Worm (Caenorhabditis elegans) whole organism, L3 larva: ENCODE measurements around the gene Y39A1C.1.

ENCODE experiments used
- R02D3.7 ChIP-seq: fragments of 150-350 bp; optimal IDR thresholded peaks from 2 replicates; lab custom pipeline; 2014; ENCODE audit warnings: missing biosample characterization, missing genetic modification characterization
- ZK546.5 ChIP-seq: sonication (generic microtip); optimal IDR thresholded peaks from 2 replicates; lab custom pipeline; 2017; ENCODE audit warnings: missing biosample characterization, missing genetic modification characterization
- aly-2 ChIP-seq: fragments of 150-350 bp; optimal IDR thresholded peaks from 2 replicates; lab custom pipeline; 2014; ENCODE audit warnings: missing biosample characterization, missing genetic modification characterization
- ama-1 ChIP-seq: fragments of 150-350 bp; optimal IDR thresholded peaks from 2 replicates; lab custom pipeline; 2018
- ceh-16 ChIP-seq: sonication (generic microtip); optimal IDR thresholded peaks from 2 replicates; lab custom pipeline; 2017; ENCODE audit warnings: missing biosample characterization, missing genetic modification characterization
- ceh-28 ChIP-seq: fragments of 150-350 bp; optimal IDR thresholded peaks from 2 replicates; lab custom pipeline; 2014; ENCODE audit warnings: missing biosample characterization, missing genetic modification reagents, missing genetic modification characterization
- ceh-82 ChIP-seq: fragments of 150-350 bp; optimal IDR thresholded peaks from 2 replicates; lab custom pipeline; 2014; ENCODE audit warnings: missing biosample characterization, missing genetic modification characterization
- ceh-9 ChIP-seq: sonication (generic microtip); optimal IDR thresholded peaks from 2 replicates; lab custom pipeline; 2018; ENCODE audit warnings: missing biosample characterization, missing genetic modification characterization
- daf-12 ChIP-seq: fragments of 150-350 bp; optimal IDR thresholded peaks from 2 replicates; lab custom pipeline; 2014; ENCODE audit warnings: missing biosample characterization, missing genetic modification reagents, missing genetic modification characterization
- egl-27 ChIP-seq: sonication (generic microtip); optimal IDR thresholded peaks from 4 replicates; lab custom pipeline; 2017; ENCODE audit warnings: missing biosample characterization, missing genetic modification reagents, missing genetic modification characterization
- egl-5 ChIP-seq: fragments of 150-350 bp; optimal IDR thresholded peaks from 2 replicates; lab custom pipeline; 2017; ENCODE audit warnings: missing biosample characterization, missing genetic modification reagents, missing genetic modification characterization, inconsistent platforms
- elt-1 ChIP-seq: fragments of 150-350 bp; optimal IDR thresholded peaks from 2 replicates; lab custom pipeline; 2014; ENCODE audit warnings: missing biosample characterization, missing genetic modification characterization
- elt-2 ChIP-seq: sonication (generic microtip); optimal IDR thresholded peaks from 2 replicates; lab custom pipeline; 2016; ENCODE audit warnings: missing genetic modification reagents, mild to moderate bottlenecking, missing genetic modification characterization, missing compliant biosample characterization
- elt-3 ChIP-seq, 3 experiments: fragments of 150-350 bp in 1 of 3; sonication (generic microtip) in 2 of 3; optimal IDR thresholded peaks; 2 replicates in 2 of 3; 4 replicates in 1 of 3; lab custom pipeline; 2014 to 2017; ENCODE audit warnings: missing biosample characterization in 3 of 3, missing genetic modification characterization in 3 of 3
- eor-1 ChIP-seq, 2 experiments: fragments of 150-350 bp; optimal IDR thresholded peaks; 2 replicates each; lab custom pipeline; 2014 to 2018; ENCODE audit warnings: missing biosample characterization in 2 of 2, missing genetic modification characterization in 2 of 2
- fkh-10 ChIP-seq: sonication (generic microtip); optimal IDR thresholded peaks from 2 replicates; lab custom pipeline; 2017; ENCODE audit warnings: missing biosample characterization, missing genetic modification reagents, missing genetic modification characterization
- fkh-2 ChIP-seq: fragments of 150-350 bp; optimal IDR thresholded peaks from 2 replicates; lab custom pipeline; 2014; ENCODE audit warnings: missing biosample characterization, missing genetic modification reagents, missing genetic modification characterization
- fos-1 ChIP-seq: fragments of 150-350 bp; optimal IDR thresholded peaks from 2 replicates; lab custom pipeline; 2014; ENCODE audit warnings: missing biosample characterization, missing genetic modification characterization
- hmg-11 ChIP-seq: sonication (generic microtip); optimal IDR thresholded peaks from 2 replicates; lab custom pipeline; 2016; ENCODE audit warnings: missing genetic modification characterization, missing compliant biosample characterization
- jun-1 ChIP-seq: fragments of 150-350 bp; optimal IDR thresholded peaks from 2 replicates; lab custom pipeline; 2014; ENCODE audit warnings: missing biosample characterization, missing genetic modification reagents, missing genetic modification characterization
- lin-15B ChIP-seq: fragments of 150-350 bp; optimal IDR thresholded peaks from 2 replicates; lab custom pipeline; 2014; ENCODE audit warnings: missing biosample characterization, missing genetic modification characterization
- lin-39 ChIP-seq: fragments of 150-350 bp; optimal IDR thresholded peaks from 2 replicates; lab custom pipeline; 2018; ENCODE audit warnings: missing biosample characterization, missing genetic modification reagents, missing genetic modification characterization
- lsy-12 ChIP-seq: sonication (generic microtip); optimal IDR thresholded peaks from 2 replicates; lab custom pipeline; 2016; ENCODE audit warnings: mild to moderate bottlenecking, missing genetic modification characterization, missing compliant biosample characterization
- mdl-1 ChIP-seq: fragments of 150-350 bp; optimal IDR thresholded peaks from 2 replicates; lab custom pipeline; 2014; ENCODE audit warnings: missing biosample characterization, missing genetic modification characterization
- mml-1 ChIP-seq: fragments of 150-350 bp; sonication (generic microtip); optimal IDR thresholded peaks from 3 replicates; lab custom pipeline; 2014; ENCODE audit warnings: missing biosample characterization, missing genetic modification characterization
- nfya-1 ChIP-seq: sonication (generic microtip); optimal IDR thresholded peaks from 2 replicates; lab custom pipeline; 2017; ENCODE audit warnings: missing genetic modification characterization, mild to moderate bottlenecking, missing compliant biosample characterization, antibody characterized with exemption, moderate library complexity; ENCODE audit not compliant: insufficient read depth
- nhr-11 ChIP-seq: fragments of 150-350 bp; optimal IDR thresholded peaks from 2 replicates; lab custom pipeline; 2014; ENCODE audit warnings: missing biosample characterization, missing genetic modification characterization
- nhr-12 ChIP-seq: fragments of 150-350 bp; optimal IDR thresholded peaks from 2 replicates; lab custom pipeline; 2014; ENCODE audit warnings: missing biosample characterization, missing genetic modification characterization
- nhr-23 ChIP-seq: fragments of 150-350 bp; optimal IDR thresholded peaks from 2 replicates; lab custom pipeline; 2014; ENCODE audit warnings: missing biosample characterization, missing genetic modification reagents, missing genetic modification characterization
- nhr-237 ChIP-seq: fragments of 150-350 bp; optimal IDR thresholded peaks from 2 replicates; lab custom pipeline; 2014; ENCODE audit warnings: missing biosample characterization, missing genetic modification characterization
- nhr-25 ChIP-seq: sonication (generic microtip); optimal IDR thresholded peaks from 2 replicates; lab custom pipeline; 2017; ENCODE audit warnings: missing biosample characterization, missing genetic modification characterization
- nhr-28 ChIP-seq: fragments of 150-350 bp; optimal IDR thresholded peaks from 2 replicates; lab custom pipeline; 2014; ENCODE audit warnings: missing biosample characterization, missing genetic modification characterization
- nhr-43 ChIP-seq: sonication (generic microtip); optimal IDR thresholded peaks from 2 replicates; lab custom pipeline; 2016; ENCODE audit warnings: mild to moderate bottlenecking, missing genetic modification characterization, missing compliant biosample characterization; ENCODE audit not compliant: poor library complexity, severe bottlenecking
- nhr-67 ChIP-seq: fragments of 150-350 bp; optimal IDR thresholded peaks from 2 replicates; lab custom pipeline; 2014; ENCODE audit warnings: missing biosample characterization, missing genetic modification characterization
- nhr-76 ChIP-seq: fragments of 150-350 bp; sonication (generic microtip); optimal IDR thresholded peaks from 5 replicates; lab custom pipeline; 2014; ENCODE audit warnings: missing biosample characterization, missing genetic modification characterization
- nhr-77 ChIP-seq: fragments of 150-350 bp; optimal IDR thresholded peaks from 2 replicates; lab custom pipeline; 2014; ENCODE audit warnings: missing biosample characterization, missing genetic modification characterization
- pha-4 ChIP-seq: fragments of 150-350 bp; optimal IDR thresholded peaks from 2 replicates; lab custom pipeline; 2014; ENCODE audit warnings: missing biosample characterization, missing genetic modification reagents, missing genetic modification characterization
- pqm-1 ChIP-seq: fragments of 150-350 bp; optimal IDR thresholded peaks from 2 replicates; lab custom pipeline; 2017; ENCODE audit warnings: missing biosample characterization, missing genetic modification characterization, inconsistent platforms
- sea-2 ChIP-seq: fragments of 150-350 bp; sonication (generic microtip); optimal IDR thresholded peaks from 4 replicates; lab custom pipeline; 2014; ENCODE audit warnings: missing biosample characterization, missing genetic modification reagents, missing genetic modification characterization
- skn-1 ChIP-seq: fragments of 150-350 bp; optimal IDR thresholded peaks from 2 replicates; lab custom pipeline; 2014; ENCODE audit warnings: missing biosample characterization, missing genetic modification characterization
- snpc-4 ChIP-seq: fragments of 150-350 bp; optimal IDR thresholded peaks from 2 replicates; lab custom pipeline; 2014; ENCODE audit warnings: missing biosample characterization, missing genetic modification characterization
- tbx-2 ChIP-seq: sonication (generic microtip); optimal IDR thresholded peaks from 2 replicates; lab custom pipeline; 2016; ENCODE audit warnings: mild to moderate bottlenecking, missing genetic modification characterization, missing compliant biosample characterization
- unc-39 ChIP-seq: sonication (generic microtip); optimal IDR thresholded peaks from 4 replicates; lab custom pipeline; 2017; ENCODE audit warnings: missing biosample characterization, missing genetic modification characterization
- unc-62 ChIP-seq: fragments of 150-350 bp; sonication (generic microtip); optimal IDR thresholded peaks from 4 replicates; lab custom pipeline; 2014; ENCODE audit warnings: missing biosample characterization, missing genetic modification reagents, missing genetic modification characterization
- zag-1 ChIP-seq: fragments of 150-350 bp; optimal IDR thresholded peaks from 2 replicates; lab custom pipeline; 2014; ENCODE audit warnings: missing biosample characterization, missing genetic modification characterization
- ztf-11 ChIP-seq: fragments of 150-350 bp; optimal IDR thresholded peaks from 2 replicates; lab custom pipeline; 2014; ENCODE audit warnings: missing biosample characterization, missing genetic modification characterization
- ztf-4 ChIP-seq: fragments of 150-350 bp; optimal IDR thresholded peaks from 2 replicates; lab custom pipeline; 2014; ENCODE audit warnings: missing biosample characterization, missing genetic modification characterization

The Y39A1C.1 gene

DNA sequence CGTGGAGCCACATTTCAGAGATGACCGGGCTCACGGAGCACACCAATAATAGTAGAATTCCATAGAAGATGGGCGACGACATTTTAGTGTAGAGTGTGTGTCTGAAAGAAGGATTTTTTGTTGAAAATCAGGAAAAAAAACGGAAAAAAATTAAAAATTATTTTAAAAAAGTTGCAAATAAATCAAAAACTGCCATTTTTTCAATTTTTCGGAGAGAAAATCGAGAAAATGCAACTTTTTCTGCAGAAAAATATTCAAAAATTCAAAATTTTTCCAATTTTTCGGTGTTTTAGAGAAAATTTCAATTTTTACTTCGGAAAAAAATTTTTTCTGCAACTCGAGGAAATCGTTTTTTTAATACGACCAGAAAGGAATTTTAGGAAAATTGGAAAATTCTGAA is 24.8 kb downstream of the Y39A1C.1 start, which contains the start of gene C44B9.3:
Gene C44B9.3 (minus strand): TSS at position 101 of the 400 bp plus-strand sequence.
- TF ChIP-seq daf-12 (tag; lab: Kevin White, UChicago): no peak
- no peak for TF ChIP-seq unc-39 (tag; lab: Kevin White, UChicago)
- TF ChIP-seq nhr-43 (tag; lab: Kevin White, UChicago): no peak
- TF ChIP-seq nhr-11: no peak
- no peak for TF ChIP-seq fos-1 (tag; lab: Kevin White, UChicago)

DNA sequence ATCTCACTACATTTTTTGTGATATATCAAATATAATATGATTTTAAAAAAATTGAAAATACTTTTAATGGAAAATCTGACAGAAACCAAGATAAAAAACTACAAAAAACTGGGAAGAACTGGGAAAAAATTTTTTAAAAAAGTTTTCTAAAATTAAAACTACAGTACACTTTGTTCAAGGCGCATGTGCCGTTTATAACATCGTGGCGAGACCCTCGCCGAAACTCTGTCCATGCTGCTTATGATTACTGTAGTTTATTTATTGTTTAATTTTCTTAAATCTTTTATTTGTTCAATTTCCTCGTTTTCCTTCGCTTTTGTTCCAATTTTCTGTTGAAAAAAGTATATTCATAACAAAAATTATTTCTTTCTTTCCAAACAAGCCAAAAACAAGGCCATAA is 26.2 kb downstream of the Y39A1C.1 start, which contains the start of gene athp-1:
Gene athp-1 (plus strand): TSS at position 305 of the 400 bp plus-strand sequence.
- TF ChIP-seq nhr-76 (tag; lab: Kevin White, UChicago) (no peak), nhr-28 (no peak), egl-27 (tag; lab: Kevin White, UChicago) (no peak), fkh-10 (GFP tag; lab: Kevin White, UChicago) (no peak), nhr-23 (tag; lab: Kevin White, UChicago) (no peak)

DNA sequence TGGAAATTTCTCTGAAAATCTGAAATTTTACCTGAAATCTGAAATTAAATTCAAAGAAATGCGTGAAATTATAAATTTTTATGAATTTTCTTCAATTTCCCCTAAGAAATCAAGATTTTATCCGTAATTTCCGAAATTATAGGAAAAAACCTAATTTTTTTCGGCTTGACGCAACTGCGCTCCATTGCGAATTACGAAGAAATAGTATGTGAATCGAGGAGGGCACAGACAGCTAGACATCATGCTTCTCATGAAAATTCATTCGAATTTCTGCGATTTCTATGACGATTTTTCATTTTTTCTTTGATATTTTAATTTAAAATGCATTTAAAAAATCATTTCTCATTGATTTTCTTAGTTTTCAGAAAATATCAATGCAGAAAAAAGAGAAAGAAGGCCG is 26.7 kb downstream of the Y39A1C.1 start:
- no peak for TF ChIP-seq nhr-76 (tag; lab: Kevin White, UChicago)
- no peak for TF ChIP-seq aly-2
- peak; percentile 77 for TF ChIP-seq nfya-1 (tag; lab: Kevin White, UChicago)
- no peak for TF ChIP-seq tbx-2 (tag; lab: Kevin White, UChicago)
- no peak for TF ChIP-seq egl-27 (tag; lab: Kevin White, UChicago)
- TF ChIP-seq lin-15B: peak; percentile 90
- no peak for TF ChIP-seq elt-2 (tag; lab: Kevin White, UChicago)
- no peak for TF ChIP-seq nhr-237 (tag; lab: Kevin White, UChicago)
- TF ChIP-seq jun-1 (tag; lab: Kevin White, UChicago): no peak
- no peak for TF ChIP-seq nhr-67
- no peak for TF ChIP-seq ztf-4 (tag; lab: Kevin White, UChicago)
- TF ChIP-seq fos-1 (tag; lab: Kevin White, UChicago): no peak
- no peak for TF ChIP-seq ama-1 (lab: Kevin White, UChicago)
- TF ChIP-seq nhr-12 (tag; lab: Kevin White, UChicago): no peak
- peak; percentile 28 for TF ChIP-seq nhr-25 (tag; lab: Kevin White, UChicago)
- no peak for TF ChIP-seq daf-12 (tag; lab: Kevin White, UChicago)
- no peak for TF ChIP-seq elt-3 (tag; optimal IDR thresholded peaks at IDR 0.05; lab: Kevin White, UChicago)
- no peak for TF ChIP-seq ceh-28 (tag; lab: Kevin White, UChicago)
- no peak for TF ChIP-seq lsy-12 (tag; lab: Kevin White, UChicago)
- TF ChIP-seq fkh-10 (GFP tag; lab: Kevin White, UChicago): no peak
- TF ChIP-seq nhr-43 (tag; lab: Kevin White, UChicago): no peak
- TF ChIP-seq lin-39 (tag; lab: Kevin White, UChicago): peak; percentile 3
- TF ChIP-seq mml-1: no peak
- TF ChIP-seq pha-4 (tag; lab: Kevin White, UChicago): peak; percentile 78
- no peak for TF ChIP-seq ZK546.5
- TF ChIP-seq ceh-9 (tag; lab: Kevin White, UChicago): no peak
- TF ChIP-seq elt-1 (tag; lab: Kevin White, UChicago): no peak
- TF ChIP-seq snpc-4 (tag; lab: Kevin White, UChicago): peak; percentile 46
- TF ChIP-seq nhr-77 (tag; lab: Kevin White, UChicago): no peak
- TF ChIP-seq pqm-1 (tag; lab: Kevin White, UChicago): peak; percentile 5
- TF ChIP-seq hmg-11 (tag; lab: Kevin White, UChicago): peak; percentile 43
- TF ChIP-seq ceh-82: no peak
- TF ChIP-seq unc-39 (tag; lab: Kevin White, UChicago): no peak
- peak; percentile 6 for TF ChIP-seq R02D3.7 (tag; lab: Kevin White, UChicago)
- no peak for TF ChIP-seq skn-1 (tag; lab: Kevin White, UChicago)
- TF ChIP-seq egl-5 (tag; lab: Kevin White, UChicago): peak; percentile 40
- TF ChIP-seq sea-2 (GFP tag; lab: Kevin White, UChicago): no peak
- no peak for TF ChIP-seq fkh-2 (tag; lab: Kevin White, UChicago)
- no peak for TF ChIP-seq nhr-11
- peak; percentile 59 for TF ChIP-seq nhr-23 (tag; lab: Kevin White, UChicago)
- TF ChIP-seq mdl-1 (tag; lab: Kevin White, UChicago): no peak
- no peak for TF ChIP-seq unc-62 (GFP tag; lab: Kevin White, UChicago)
- TF ChIP-seq eor-1 (tag; optimal IDR thresholded peaks at IDR 0.05; lab: Kevin White, UChicago): no peak
- TF ChIP-seq ztf-11 (tag; lab: Kevin White, UChicago): no peak
- TF ChIP-seq nhr-28: no peak
- TF ChIP-seq zag-1 (tag; lab: Kevin White, UChicago): no peak
- no peak for TF ChIP-seq ceh-16 (tag; lab: Kevin White, UChicago)
